Worm (Caenorhabditis elegans): ENCODE measurements around the gene lron-14.
"Not testable (repeated sequence)": the region's sequence is repeated elsewhere in the genome, so short reads cannot be mapped to it uniquely, and the experiment has no call there.

The lron-14 gene

DNA sequence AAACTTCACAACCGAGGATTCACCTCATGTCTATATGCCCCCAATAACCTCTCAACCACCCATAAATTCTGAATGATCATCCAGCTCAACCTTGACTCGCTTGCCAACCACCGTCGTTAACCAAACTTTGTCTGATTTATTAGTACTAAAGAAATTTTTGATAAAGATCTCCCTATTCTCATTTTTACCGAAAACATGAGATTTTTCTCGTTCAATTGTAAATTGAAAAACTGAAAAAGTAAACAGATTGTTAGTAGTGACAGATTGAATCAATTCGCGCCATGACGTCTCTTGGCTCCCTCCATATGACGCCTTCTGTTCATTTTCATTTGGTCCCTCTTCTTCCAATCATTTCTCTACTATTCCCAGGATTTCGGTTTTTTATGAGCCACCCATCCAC, 41.5 kb upstream of the lron-14 start:
- TF ChIP-seq ama-1 (optimal IDR thresholded peaks at IDR 0.05) (no peak), scrt-1 (GFP tag; IDR thresholded peaks at IDR 0.05) (no peak)

DNA sequence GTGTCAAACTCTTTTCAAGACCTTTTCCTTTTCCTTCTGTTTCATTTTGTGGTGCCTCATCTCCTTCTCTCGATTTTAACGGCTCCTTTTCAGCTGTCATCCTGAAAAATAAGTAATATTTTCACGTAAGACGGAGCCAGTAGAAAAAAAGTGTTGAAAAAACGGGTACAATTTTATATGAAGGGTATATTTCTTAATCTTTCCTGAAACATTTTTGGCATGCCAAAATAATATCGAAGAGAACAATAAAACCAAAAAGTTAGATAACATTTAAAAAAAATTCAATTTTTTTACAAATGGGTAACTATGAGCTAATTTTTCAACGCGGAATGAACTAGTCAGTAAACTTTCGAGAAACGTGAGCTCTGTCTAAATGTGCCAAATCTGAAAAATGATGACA, 35.2 kb upstream of the lron-14 start, which contains the start of gene aat-1:
Gene aat-1, minus strand, starts transcription at position 101 of the 400 bp plus-strand sequence.
- TF ChIP-seq B0310.2 (tag; optimal IDR thresholded peaks at IDR 0.05) (no peak), tbx-11 (GFP tag; IDR thresholded peaks at IDR 0.05) (no peak), ceh-36 (tag; optimal IDR thresholded peaks at IDR 0.05) (no peak), ceh-13 (GFP tag; optimal IDR thresholded peaks at IDR 0.05) (no peak), F13C5.2 (tag; optimal IDR thresholded peaks at IDR 0.05) (no peak), aly-1 (tag; optimal IDR thresholded peaks at IDR 0.05) (no peak), flt-1 (GFP tag; IDR thresholded peaks at IDR 0.05) (no peak), hnd-1 (tag; optimal IDR thresholded peaks at IDR 0.05) (no peak), scrt-1 (GFP tag; IDR thresholded peaks at IDR 0.05) (no peak), pes-1 (GFP tag; IDR thresholded peaks at IDR 0.05) (no peak), ama-1 (optimal IDR thresholded peaks at IDR 0.05) (no peak), sea-1 (GFP tag; conservative IDR thresholded peaks at IDR 0.05) (no peak), tra-4 (tag; optimal IDR thresholded peaks at IDR 0.05) (no peak), ets-7 (tag; optimal IDR thresholded peaks at IDR 0.05) (no peak), tbx-37 (GFP tag; conservative IDR thresholded peaks at IDR 0.05) (no peak)

DNA sequence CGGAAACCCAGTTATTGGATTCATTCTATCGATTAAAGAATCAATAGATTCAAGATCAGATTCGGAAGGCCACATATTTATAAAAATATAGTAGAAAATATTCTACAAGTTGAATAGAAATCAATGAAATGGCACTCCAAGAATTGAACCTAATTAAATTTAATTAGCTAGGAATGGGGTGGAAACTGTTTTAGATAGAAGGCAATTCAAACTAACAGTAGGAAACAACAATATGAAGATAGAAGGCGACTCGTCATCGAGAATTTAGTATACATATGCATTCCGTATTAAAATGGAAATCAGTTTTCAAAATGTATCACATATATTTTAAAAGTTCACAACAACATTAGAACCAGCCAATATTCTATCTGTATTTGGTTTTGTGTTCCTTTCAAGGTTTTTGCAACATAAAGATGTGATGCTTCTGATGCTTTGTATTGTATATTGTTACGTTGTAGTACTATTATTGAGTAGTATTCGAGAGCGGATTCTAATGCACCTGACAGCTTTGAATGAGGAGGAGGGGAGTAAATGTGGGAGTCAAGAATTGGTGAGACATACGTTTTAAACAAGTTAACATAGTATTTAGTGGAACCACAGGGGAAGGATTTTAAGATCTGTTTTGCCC, 29.5 kb upstream of the lron-14 start, which contains the start of the genes F27C8.3 and F27C8.2:
Gene F27C8.3, minus strand, starts transcription at position 101 of the 628 bp plus-strand sequence.
Gene F27C8.2, plus strand, starts transcription at position 578 of the 628 bp plus-strand sequence.
- TF ChIP-seq hmg-4 (GFP tag; optimal IDR thresholded peaks at IDR 0.05); hmbx-1 (tag; optimal IDR thresholded peaks at IDR 0.05); B0310.2 (tag; optimal IDR thresholded peaks at IDR 0.05): not testable (repeated sequence)

DNA sequence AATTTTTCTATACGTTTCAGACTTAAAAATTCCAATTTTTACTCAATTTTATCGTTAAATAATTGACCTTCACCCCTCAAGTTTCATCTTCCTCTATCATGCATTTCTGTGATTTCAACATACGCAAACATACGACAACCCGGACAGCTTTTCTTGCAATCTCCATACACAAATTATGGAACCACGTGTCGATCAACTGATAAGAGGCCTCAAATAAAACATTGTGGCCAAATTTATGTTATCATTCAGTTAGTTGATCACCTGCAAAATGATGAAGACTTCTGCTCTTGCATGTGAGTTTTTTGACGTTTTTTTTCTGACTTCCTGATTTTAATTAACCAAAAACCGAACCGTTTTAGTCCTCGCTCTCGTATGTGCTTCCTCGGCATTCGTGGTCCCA, 27.1 kb upstream of the lron-14 start, which contains the start of gene spp-18:
Gene spp-18, plus strand, starts transcription at position 257 of the 400 bp plus-strand sequence.
- no peak for TF ChIP-seq ceh-36 (tag; optimal IDR thresholded peaks at IDR 0.05)

DNA sequence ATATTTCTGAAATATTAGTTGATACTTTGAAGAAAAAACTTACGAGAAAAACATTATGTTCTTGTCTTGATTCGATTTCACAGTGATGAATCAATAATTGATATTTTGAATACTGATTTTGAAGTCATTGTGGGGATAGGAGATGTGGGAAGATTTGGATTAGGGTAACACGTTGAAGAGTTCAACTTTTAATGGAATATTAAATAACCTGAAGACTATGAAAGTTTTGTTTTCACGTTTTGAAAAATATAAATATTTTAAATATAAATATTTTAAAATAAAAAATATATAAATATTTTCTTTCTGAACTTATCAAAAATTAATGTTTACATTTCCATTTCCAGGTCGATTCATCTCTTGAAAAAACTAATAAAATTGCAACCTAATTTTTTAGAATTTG, 26.0 kb upstream of the lron-14 start, which contains the start of gene pei-1:
Gene pei-1, minus strand, starts transcription at position 101 of the 400 bp plus-strand sequence.
- TF ChIP-seq ceh-36 (tag; optimal IDR thresholded peaks at IDR 0.05), result no peak
- TF ChIP-seq hmbx-1 (tag; optimal IDR thresholded peaks at IDR 0.05), result no peak

DNA sequence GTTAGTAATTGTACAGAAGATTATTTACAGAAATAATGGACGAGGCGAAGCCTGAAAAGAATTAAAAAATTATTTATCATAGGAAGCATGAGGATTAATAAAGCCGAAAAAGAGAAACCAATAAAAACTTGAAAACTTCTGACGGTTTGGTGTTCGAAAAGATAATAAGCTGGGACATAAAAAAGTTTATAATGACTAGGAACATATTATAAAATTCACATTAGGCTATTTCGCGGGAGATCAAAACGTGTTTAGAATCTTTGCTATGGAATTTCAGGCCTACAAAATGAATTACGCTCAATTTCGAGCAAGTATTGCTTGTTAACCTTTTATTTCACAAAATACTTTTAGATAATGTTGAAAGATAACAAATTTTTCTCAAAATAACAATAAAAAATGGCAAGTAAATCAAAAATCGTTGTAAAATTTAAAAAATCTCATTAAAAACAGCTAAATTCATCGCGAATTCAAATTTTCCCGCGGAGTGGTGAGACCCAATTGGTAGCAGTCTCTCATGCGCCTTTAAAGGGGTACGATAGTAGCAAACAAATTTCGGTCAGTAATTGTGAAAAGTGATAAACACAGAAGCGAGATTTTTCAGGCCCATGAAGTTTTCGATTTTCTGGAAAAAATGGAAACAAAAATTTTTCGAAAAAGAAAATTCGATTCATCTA, 22.5 kb upstream of the lron-14 start, which contains the start of gene trcs-1:
Gene trcs-1, minus strand, starts transcription at position 51 of the 674 bp plus-strand sequence.
- no peak for TF ChIP-seq flt-1 (GFP tag; IDR thresholded peaks at IDR 0.05)
- TF ChIP-seq sea-1 (GFP tag; conservative IDR thresholded peaks at IDR 0.05), result no peak
- TF ChIP-seq scrt-1 (GFP tag; IDR thresholded peaks at IDR 0.05), result no peak
- TF ChIP-seq ceh-13 (GFP tag; optimal IDR thresholded peaks at IDR 0.05), result no peak
- TF ChIP-seq ama-1 (optimal IDR thresholded peaks at IDR 0.05), result no peak
- TF ChIP-seq tbx-11 (GFP tag; IDR thresholded peaks at IDR 0.05), result no peak
- TF ChIP-seq hnd-1 (tag; optimal IDR thresholded peaks at IDR 0.05), result no peak
- no peak for TF ChIP-seq ets-7 (tag; optimal IDR thresholded peaks at IDR 0.05)
- no peak for TF ChIP-seq tra-4 (tag; optimal IDR thresholded peaks at IDR 0.05)
- TF ChIP-seq hmbx-1 (tag; optimal IDR thresholded peaks at IDR 0.05), result no peak
- no peak for TF ChIP-seq hmg-4 (GFP tag; optimal IDR thresholded peaks at IDR 0.05)
- TF ChIP-seq tbx-37 (GFP tag; conservative IDR thresholded peaks at IDR 0.05), result no peak

DNA sequence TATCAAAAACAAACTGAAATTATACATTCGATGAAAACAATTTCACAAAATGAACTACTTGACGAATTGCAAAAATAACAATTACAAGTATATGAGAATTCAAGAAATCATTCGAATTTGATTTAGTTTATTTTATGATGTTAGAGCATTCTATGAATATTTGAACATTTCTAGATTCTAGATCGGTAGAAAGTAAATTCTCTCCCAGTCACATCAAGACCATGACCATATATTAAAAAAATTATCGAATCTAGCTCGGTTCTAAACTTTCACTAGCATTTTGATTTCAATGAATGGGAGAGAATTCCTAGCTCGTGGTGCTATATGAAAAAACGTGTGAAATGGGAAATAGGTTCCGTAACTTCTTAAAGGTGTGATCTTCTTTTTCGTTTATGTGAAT, 17.9 kb upstream of the lron-14 start:
- TF ChIP-seq pes-1 (GFP tag; IDR thresholded peaks at IDR 0.05), result no peak

DNA sequence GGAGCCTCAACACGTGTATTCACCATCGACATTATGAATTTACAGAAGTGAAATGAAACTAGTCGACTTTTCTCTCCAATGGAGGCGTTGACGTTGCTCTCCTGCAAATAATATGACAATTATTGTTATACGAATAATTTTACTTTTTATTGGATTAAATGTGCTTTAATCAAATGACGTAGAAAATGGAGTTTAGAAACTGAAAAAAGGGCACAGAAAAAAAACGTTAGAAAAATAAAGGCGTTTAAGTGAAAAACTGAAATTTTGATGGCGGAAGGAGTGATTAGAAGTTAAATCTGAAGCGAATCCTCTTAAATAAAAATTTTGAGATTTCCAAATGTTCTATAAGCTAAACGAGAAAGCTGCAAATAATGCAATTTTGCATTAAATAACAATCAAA, 13.6 kb upstream of the lron-14 start, which contains the start of gene npr-2:
Gene npr-2, minus strand, starts transcription at position 101 of the 400 bp plus-strand sequence.
- TF ChIP-seq hnd-1 (tag; optimal IDR thresholded peaks at IDR 0.05) (no peak), aly-1 (tag; optimal IDR thresholded peaks at IDR 0.05) (no peak), F13C5.2 (tag; optimal IDR thresholded peaks at IDR 0.05) (no peak), hmbx-1 (tag; optimal IDR thresholded peaks at IDR 0.05) (no peak), flt-1 (GFP tag; IDR thresholded peaks at IDR 0.05) (no peak), tbx-11 (GFP tag; IDR thresholded peaks at IDR 0.05) (no peak), sea-1 (GFP tag; conservative IDR thresholded peaks at IDR 0.05) (no peak), ets-7 (tag; optimal IDR thresholded peaks at IDR 0.05) (no peak), B0310.2 (tag; optimal IDR thresholded peaks at IDR 0.05) (no peak), ama-1 (optimal IDR thresholded peaks at IDR 0.05) (no peak), scrt-1 (GFP tag; IDR thresholded peaks at IDR 0.05) (no peak), ceh-13 (GFP tag; optimal IDR thresholded peaks at IDR 0.05) (no peak), ceh-36 (tag; optimal IDR thresholded peaks at IDR 0.05) (no peak), hmg-4 (GFP tag; optimal IDR thresholded peaks at IDR 0.05) (no peak), tbx-37 (GFP tag; conservative IDR thresholded peaks at IDR 0.05) (no peak), pes-1 (GFP tag; IDR thresholded peaks at IDR 0.05) (no peak), tra-4 (tag; optimal IDR thresholded peaks at IDR 0.05) (no peak)

Data from whole organism, early embryonic.